Fruit fly (Drosophila melanogaster): Measurements from ENCODE around the gene Peritrophin-15b.

The Peritrophin-15b gene

DNA sequence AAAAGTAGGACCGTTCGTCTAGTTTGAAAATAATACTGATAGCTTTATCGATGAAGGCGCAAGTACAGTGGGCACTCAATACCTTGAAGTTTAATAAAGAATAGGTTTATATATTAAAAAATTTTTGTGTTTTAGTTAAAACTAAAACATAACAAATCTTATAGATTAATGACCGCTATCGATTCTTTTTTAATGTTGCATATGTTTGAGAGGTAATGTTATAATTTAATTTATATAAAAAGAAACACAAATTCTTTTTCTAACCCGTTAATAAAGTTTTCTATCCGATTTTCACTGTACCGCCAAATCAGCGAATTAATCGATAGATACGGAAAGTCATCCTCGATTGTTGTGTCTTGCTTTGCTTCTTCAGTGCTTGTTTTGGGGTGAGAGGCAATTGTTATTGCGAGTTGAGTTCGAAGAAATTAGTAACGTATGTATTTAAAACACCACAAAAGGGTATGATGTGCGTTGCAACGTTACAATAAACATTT, 10.6 kb downstream of the Peritrophin-15b start, which contains the start of the genes Dad1 and CG13384 (continued):
- peak; percentile 83 for TF ChIP-seq CG4820 (GFP tag; optimal IDR thresholded peaks at IDR 0.05)
- peak; percentile 47; the same call in 1 of the 2 replicates for TF ChIP-seq Bgb (GFP tag; IDR thresholded peaks at IDR 0.05; ENCODE audit: partially characterized antibody)
- peak; percentile 16 for TF ChIP-seq Atf3 (GFP tag; optimal IDR thresholded peaks at IDR 0.05)
- TF ChIP-seq sens (GFP tag): peak; percentile 68
- TF ChIP-seq org-1 (GFP tag; optimal IDR thresholded peaks at IDR 0.05): peak; percentile 75
- TF ChIP-seq fu2 (GFP tag; optimal IDR thresholded peaks at IDR 0.05): peak; percentile 18
- TF ChIP-seq CG34376 (GFP tag; optimal IDR thresholded peaks at IDR 0.05): peak; percentile 93
- peak; percentile 69 for TF ChIP-seq Elba2 (GFP tag; optimal IDR thresholded peaks at IDR 0.05)
- no peak for TF ChIP-seq TFAM (GFP tag; optimal IDR thresholded peaks at IDR 0.05)
- no peak for TF ChIP-seq ftz-f1 (GFP tag; optimal IDR thresholded peaks at IDR 0.05)
- peak; percentile 58 for TF ChIP-seq Lhr (GFP tag; optimal IDR thresholded peaks at IDR 0.05)
- TF ChIP-seq CkIIα-i1 (GFP tag; IDR thresholded peaks at IDR 0.05): no peak
- TF ChIP-seq ATbp (GFP tag; optimal IDR thresholded peaks at IDR 0.05): peak; percentile 84
- peak; percentile 85 for TF ChIP-seq CG10431 (GFP tag; optimal IDR thresholded peaks at IDR 0.05)
- no peak for TF ChIP-seq sr (GFP tag; IDR thresholded peaks at IDR 0.05)
- peak; percentile 78 for TF ChIP-seq gsb (GFP tag; IDR thresholded peaks at IDR 0.05)
- TF ChIP-seq tna (GFP tag; IDR thresholded peaks at IDR 0.05; ENCODE audit: partially characterized antibody): no peak
- peak; percentile 95 for TF ChIP-seq Rfx (GFP tag; IDR thresholded peaks at IDR 0.05)
- peak; percentile 82 for TF ChIP-seq CG7271 (tag; optimal IDR thresholded peaks at IDR 0.05)
- TF ChIP-seq NC2α (GFP tag; optimal IDR thresholded peaks at IDR 0.05): peak; percentile 5
- TF ChIP-seq Kr (GFP tag; optimal IDR thresholded peaks at IDR 0.05): peak; percentile 65
- TF ChIP-seq Drgx (GFP tag; IDR thresholded peaks at IDR 0.05): peak; percentile 85
- peak; percentile 97 for TF ChIP-seq CG8924 (tag; optimal IDR thresholded peaks at IDR 0.05)
- TF ChIP-seq trh (GFP tag; optimal IDR thresholded peaks at IDR 0.05): peak; percentile 78
- TF ChIP-seq Dp (GFP tag; optimal IDR thresholded peaks at IDR 0.05): peak; percentile 30
- TF ChIP-seq gsb-n (tag; optimal IDR thresholded peaks at IDR 0.05): peak; percentile 92
- TF ChIP-seq nerfin-1 (tag; optimal IDR thresholded peaks at IDR 0.05): peak; percentile 90
- TF ChIP-seq sim (GFP tag; IDR thresholded peaks at IDR 0.05): peak; percentile 53; the same call in 1 of the 2 replicates
- peak in 1 of 2 experiments; percentile 58 for TF ChIP-seq crp (GFP tag; optimal IDR thresholded peaks at IDR 0.05)
- peak; percentile 93 for TF ChIP-seq CG33557 (GFP tag; optimal IDR thresholded peaks at IDR 0.05)
- peak; percentile 96 for TF ChIP-seq CG14710 (tag; optimal IDR thresholded peaks at IDR 0.05)
- peak; percentile 79 for TF ChIP-seq Six4 (GFP tag; optimal IDR thresholded peaks at IDR 0.05)
- TF ChIP-seq CG3847 (GFP tag; IDR thresholded peaks at IDR 0.05): peak; percentile 94
- peak; percentile 93 for TF ChIP-seq sob (GFP tag; IDR thresholded peaks at IDR 0.05)
- peak; percentile 92 for TF ChIP-seq CG10267 (tag; optimal IDR thresholded peaks at IDR 0.05)
- TF ChIP-seq CG7928 (GFP tag; optimal IDR thresholded peaks at IDR 0.05): peak; percentile 60
- peak; percentile 6 for TF ChIP-seq zf30C (GFP tag; optimal IDR thresholded peaks at IDR 0.05)
- peak; percentile 96 for TF ChIP-seq CG15269 (tag; optimal IDR thresholded peaks at IDR 0.05)
- TF ChIP-seq Doc3 (GFP tag; IDR thresholded peaks at IDR 0.05; ENCODE audit: partially characterized antibody): peak; percentile 32; the same call in 1 of the 3 replicates
- TF ChIP-seq unpg (GFP tag; optimal IDR thresholded peaks at IDR 0.05): peak; percentile 93
- TF ChIP-seq btn (GFP tag; optimal IDR thresholded peaks at IDR 0.05): no peak
- peak; percentile 70; the same call in 1 of the 2 replicates for TF ChIP-seq chm (GFP tag; IDR thresholded peaks at IDR 0.05)
- peak; percentile 84 for TF ChIP-seq ara (GFP tag; IDR thresholded peaks at IDR 0.05)
- TF ChIP-seq Fer1 (GFP tag; optimal IDR thresholded peaks at IDR 0.05): peak; percentile 95
- peak; percentile 90 for TF ChIP-seq croc (GFP tag; conservative IDR thresholded peaks at IDR 0.05)
- TF ChIP-seq lola (GFP tag; optimal IDR thresholded peaks at IDR 0.05): peak in 1 of 3 experiments; percentile 93
- peak; percentile 14; the same call in 1 of the 2 replicates for TF ChIP-seq crol (GFP tag; IDR thresholded peaks at IDR 0.05)
- TF ChIP-seq CG2712 (tag; optimal IDR thresholded peaks at IDR 0.05): peak; percentile 97
- TF ChIP-seq usp (GFP tag; optimal IDR thresholded peaks at IDR 0.05): no peak
- TF ChIP-seq CG13123 (GFP tag; optimal IDR thresholded peaks at IDR 0.05): peak; percentile 77
